Fruit fly (Drosophila melanogaster) whole organism, wandering third instar larva: ENCODE results near the gene Kr-h1.

ENCODE experiments used
- Abd-B ChIP-seq: fragments of >200 bp; optimal IDR thresholded peaks from 2 replicates; lab custom pipeline; 2017; ENCODE audit warnings: missing biosample characterization, missing genetic modification characterization
- OdsH ChIP-seq: fragments of 200-800 bp; sonication (Bioruptor generic); optimal IDR thresholded peaks from 2 replicates; lab custom pipeline; 2016; ENCODE audit warnings: missing biosample characterization, mild to moderate bottlenecking, missing genetic modification characterization
- brk ChIP-seq: fragments of 200-800 bp; sonication (Bioruptor generic); optimal IDR thresholded peaks from 2 replicates; lab custom pipeline; 2016; ENCODE audit warnings: missing biosample characterization, mild to moderate bottlenecking, missing genetic modification characterization
- dmrt93B ChIP-seq: fragments of 200-800 bp; sonication (Bioruptor generic); optimal IDR thresholded peaks from 2 replicates; lab custom pipeline; 2018; ENCODE audit warnings: missing biosample characterization, mild to moderate bottlenecking, missing genetic modification characterization
- jim ChIP-seq: fragments of 175-275, 200-325 bp; sonication (Bioruptor generic); optimal IDR thresholded peaks from 2 replicates; lab custom pipeline; 2016; ENCODE audit warnings: missing biosample characterization, mild to moderate bottlenecking, missing genetic modification characterization
- pan ChIP-seq: fragments of >200 bp; optimal IDR thresholded peaks from 2 replicates; lab custom pipeline; 2017
- sv ChIP-seq: fragments of 200-800 bp; sonication (Bioruptor generic); optimal IDR thresholded peaks from 3 replicates; lab custom pipeline; 2016; ENCODE audit warnings: missing biosample characterization, missing genetic modification characterization

DNA sequence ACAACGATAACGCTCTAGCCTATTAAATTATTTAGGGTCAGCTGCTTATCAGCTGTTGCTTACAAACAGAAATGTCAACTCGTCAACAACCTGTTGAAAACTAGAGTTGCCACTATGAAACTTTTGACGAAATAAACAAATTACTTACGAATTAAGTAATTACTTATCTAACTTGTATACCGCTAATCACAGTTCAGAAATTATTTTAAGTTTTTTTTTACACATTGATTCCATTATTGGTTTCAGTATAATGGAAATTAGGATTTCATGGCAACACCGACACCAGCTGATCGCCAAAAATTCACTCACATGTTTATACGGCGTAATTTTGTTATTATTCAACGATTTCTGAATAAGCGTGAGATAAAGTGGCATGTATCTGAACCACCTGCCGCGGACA lies 44.6 kb upstream of the Kr-h1 start, which contains the start of the genes CG9117 and CG31643:
- TF ChIP-seq jim (GFP tag; lab: Kevin White, UChicago) (no peak), pan (lab: Kevin White, UChicago) (no peak), Abd-B (GFP tag; lab: Kevin White, UChicago) (no peak), sv (GFP tag; lab: Kevin White, UChicago) (peak; percentile 48), dmrt93B (GFP tag; lab: Kevin White, UChicago) (no peak), OdsH (peak; percentile 77), brk (GFP tag; lab: Kevin White, UChicago) (no peak)
